Fruit fly (Drosophila melanogaster): ENCODE measurements around the gene CG31198.
"Not testable (repeated sequence)": the region's sequence is repeated elsewhere in the genome, so short reads cannot be mapped to it uniquely, and the experiment has no call there.

Gene CG31198

DNA sequence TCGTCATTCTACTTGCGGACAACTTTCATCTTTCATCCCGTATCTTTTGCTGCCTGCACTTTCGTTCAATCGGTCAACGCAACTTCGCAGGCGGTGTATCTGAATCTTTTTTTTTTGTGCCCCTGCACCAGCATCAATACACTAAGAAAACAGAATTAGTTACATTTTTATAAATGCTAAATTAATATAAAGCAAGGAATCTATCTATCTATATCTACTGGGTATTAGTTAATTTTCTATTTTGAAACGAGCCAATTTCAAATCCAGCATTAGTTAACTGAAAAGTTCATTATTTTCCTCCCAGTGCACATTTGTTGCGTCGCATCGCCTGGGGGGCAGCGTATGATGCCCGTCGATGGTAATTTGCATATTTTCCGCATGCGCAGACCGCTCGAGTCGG lies 21.2 kb upstream of the CG31198 start (continued):
- no peak for TF ChIP-seq dmrt93B (GFP tag; optimal IDR thresholded peaks at IDR 0.05)
- TF ChIP-seq Hr83 (GFP tag; optimal IDR thresholded peaks at IDR 0.05; ENCODE audit: poor library complexity, severe bottlenecking) = no peak
- no peak for TF ChIP-seq Rel (GFP tag; optimal IDR thresholded peaks at IDR 0.05)
- TF ChIP-seq Rel (tag; optimal IDR thresholded peaks at IDR 0.05) = no peak
- peak; percentile 40 for TF ChIP-seq ey (GFP tag; optimal IDR thresholded peaks at IDR 0.05)
- TF ChIP-seq Hnf4 (GFP tag; optimal IDR thresholded peaks at IDR 0.05) = peak; percentile 7
- no peak for TF ChIP-seq fru (GFP tag; optimal IDR thresholded peaks at IDR 0.05)

DNA sequence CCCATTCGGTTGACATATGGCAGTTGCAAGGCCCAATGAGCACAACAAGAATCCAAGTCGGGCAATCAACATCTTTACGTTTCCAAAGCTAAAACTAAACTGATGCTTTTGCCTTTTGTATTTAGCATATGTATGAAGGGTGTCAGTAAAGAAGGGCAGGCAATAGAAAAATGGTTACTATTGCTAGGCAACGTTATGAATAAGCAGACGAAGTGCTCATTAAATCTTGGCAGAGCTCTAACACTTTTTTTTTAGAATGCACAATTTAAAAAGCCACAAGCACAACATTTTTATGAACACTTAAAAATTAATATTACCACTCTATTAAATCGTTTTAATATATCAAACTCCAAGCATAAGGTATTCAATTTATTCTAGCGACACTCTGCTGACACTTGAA lies 17.9 kb upstream of the CG31198 start, which contains the start of gene Sfp93F:
Sfp93F (minus strand) TSS at position 101 of the 400 bp plus-strand sequence.
- TF ChIP-seq fru, Mio, rgr (GFP tag; optimal IDR thresholded peaks at IDR 0.05): not testable (repeated sequence)

DNA sequence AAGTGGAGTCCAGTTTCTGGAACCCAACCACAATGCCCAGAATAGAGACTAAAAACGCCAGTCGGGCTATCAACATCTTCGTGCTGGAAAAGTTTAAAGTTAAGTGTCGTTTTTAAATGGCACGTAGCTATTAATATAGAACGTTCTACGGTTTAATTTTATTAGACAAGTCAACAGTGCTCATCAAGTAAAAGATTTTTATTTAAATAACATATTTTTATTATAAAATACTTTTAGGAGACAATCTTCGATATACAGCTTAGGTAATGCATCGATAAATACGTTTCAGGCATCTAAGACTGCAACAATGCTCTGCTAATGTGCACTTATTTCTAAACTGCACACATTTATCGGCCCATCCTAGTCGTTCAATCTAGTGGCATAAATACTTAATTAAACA lies 17.4 kb upstream of the CG31198 start, which contains the start of gene CG42869:
CG42869 (minus strand) TSS at position 101 of the 400 bp plus-strand sequence.
- no peak for TF ChIP-seq Abd-B (GFP tag; optimal IDR thresholded peaks at IDR 0.05)
- no peak for TF ChIP-seq CrebA (GFP tag; optimal IDR thresholded peaks at IDR 0.05; ENCODE audit: borderline replicate concordance)
- TF ChIP-seq brk (GFP tag; optimal IDR thresholded peaks at IDR 0.05) = no peak
- no peak for TF ChIP-seq usp (GFP tag; optimal IDR thresholded peaks at IDR 0.05)
- no peak for TF ChIP-seq Hr83 (GFP tag; optimal IDR thresholded peaks at IDR 0.05; ENCODE audit: poor library complexity, severe bottlenecking)
- no peak for TF ChIP-seq Mio (GFP tag; optimal IDR thresholded peaks at IDR 0.05)
- no peak for TF ChIP-seq N (GFP tag; optimal IDR thresholded peaks at IDR 0.05)
- TF ChIP-seq CG32264 (GFP tag; optimal IDR thresholded peaks at IDR 0.05) = no peak
- TF ChIP-seq dsf (GFP tag; optimal IDR thresholded peaks at IDR 0.05; ENCODE audit: borderline replicate concordance) = no peak
- no peak for TF ChIP-seq ey (GFP tag; optimal IDR thresholded peaks at IDR 0.05)
- TF ChIP-seq OdsH (GFP tag; optimal IDR thresholded peaks at IDR 0.05) = no peak
- TF ChIP-seq Myc (optimal IDR thresholded peaks at IDR 0.05) = no peak
- no peak for TF ChIP-seq GATAd (GFP tag; optimal IDR thresholded peaks at IDR 0.05)
- TF ChIP-seq fru (GFP tag; optimal IDR thresholded peaks at IDR 0.05) = no peak
- TF ChIP-seq HLH106 (tag; optimal IDR thresholded peaks at IDR 0.05) = no peak
- no peak for TF ChIP-seq dl (GFP tag; optimal IDR thresholded peaks at IDR 0.05; ENCODE audit: insufficient read depth in 1 of 2, partially characterized antibody in 2 of 2)
- TF ChIP-seq Rel (GFP tag; optimal IDR thresholded peaks at IDR 0.05) = no peak
- TF ChIP-seq Rel (tag; optimal IDR thresholded peaks at IDR 0.05) = no peak
- no peak for TF ChIP-seq Sp1 (GFP tag; optimal IDR thresholded peaks at IDR 0.05)
- no peak for TF ChIP-seq pan (optimal IDR thresholded peaks at IDR 0.05)
- TF ChIP-seq lola (GFP tag; optimal IDR thresholded peaks at IDR 0.05) = no peak

DNA sequence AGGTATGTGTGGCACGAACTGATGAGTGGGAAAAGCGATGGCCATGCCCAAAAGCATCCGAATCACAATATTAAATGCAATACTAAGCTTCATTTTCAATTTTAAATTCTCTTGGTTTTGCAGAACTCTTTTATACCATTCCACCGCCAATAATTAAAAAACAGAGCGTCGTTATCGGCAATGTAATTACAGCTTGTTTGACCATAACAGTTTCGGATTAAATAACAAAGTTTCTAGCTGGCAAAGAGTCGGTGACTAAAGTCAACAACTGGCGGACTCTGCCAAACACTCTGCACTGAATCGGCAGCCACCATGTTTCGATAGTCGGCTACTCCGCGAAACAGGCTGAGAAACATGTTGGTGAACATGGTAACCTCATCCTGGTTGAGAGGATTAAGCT lies 16.9 kb upstream of the CG31198 start, which contains the start of gene CG42870:
CG42870 (minus strand) TSS at position 101 of the 400 bp plus-strand sequence.
- TF ChIP-seq br (GFP tag; optimal IDR thresholded peaks at IDR 0.05) (no peak), CG9705 (GFP tag; optimal IDR thresholded peaks at IDR 0.05) (no peak), dsf (GFP tag; optimal IDR thresholded peaks at IDR 0.05; ENCODE audit: borderline replicate concordance) (no peak), sv (GFP tag; optimal IDR thresholded peaks at IDR 0.05) (no peak), Mio (GFP tag; optimal IDR thresholded peaks at IDR 0.05) (no peak), foxo (GFP tag; optimal IDR thresholded peaks at IDR 0.05) (no peak), OdsH (GFP tag; optimal IDR thresholded peaks at IDR 0.05) (no peak), sage (GFP tag; optimal IDR thresholded peaks at IDR 0.05) (no peak), Jra (GFP tag; optimal IDR thresholded peaks at IDR 0.05) (no peak), Vsx2 (GFP tag; optimal IDR thresholded peaks at IDR 0.05; ENCODE audit: partially characterized antibody) (no peak), pan (optimal IDR thresholded peaks at IDR 0.05) (no peak), psq (GFP tag; optimal IDR thresholded peaks at IDR 0.05) (no peak), Myc (optimal IDR thresholded peaks at IDR 0.05) (no peak), Sp1 (GFP tag; optimal IDR thresholded peaks at IDR 0.05) (no peak), HLH106 (tag; optimal IDR thresholded peaks at IDR 0.05) (no peak), usp (GFP tag; optimal IDR thresholded peaks at IDR 0.05) (no peak), dmrt93B (GFP tag; optimal IDR thresholded peaks at IDR 0.05) (no peak), Abd-B (GFP tag; optimal IDR thresholded peaks at IDR 0.05) (no peak), CrebA (GFP tag; optimal IDR thresholded peaks at IDR 0.05; ENCODE audit: borderline replicate concordance) (no peak)

DNA sequence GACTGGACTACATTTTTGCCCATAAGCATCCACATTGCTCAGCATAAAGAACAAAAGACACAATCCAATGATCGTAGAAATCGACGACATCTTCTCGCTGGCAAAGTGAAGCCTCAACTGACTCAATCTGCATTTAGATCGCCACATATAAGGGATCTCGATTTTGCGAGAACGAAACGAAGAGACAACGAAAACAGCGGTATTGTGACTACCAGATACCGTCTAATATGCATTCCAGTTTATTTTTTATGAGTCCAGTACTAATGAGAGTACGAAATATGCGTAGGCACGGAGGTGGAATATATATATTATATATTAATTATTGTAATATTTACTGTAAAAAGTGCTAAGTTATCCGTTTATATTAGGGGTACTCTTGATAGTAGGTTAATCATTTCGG lies 15.1 kb upstream of the CG31198 start, which contains the start of gene CG34034:
CG34034 (minus strand) TSS at position 101 of the 400 bp plus-strand sequence.
- TF ChIP-seq br (GFP tag; optimal IDR thresholded peaks at IDR 0.05) = no peak
- no peak for TF ChIP-seq sage (GFP tag; optimal IDR thresholded peaks at IDR 0.05)
- no peak for TF ChIP-seq Hnf4 (GFP tag; optimal IDR thresholded peaks at IDR 0.05)

Data from whole organism, wandering third instar larva.